Fruit fly (Drosophila melanogaster): ENCODE measurements around the gene CG15167.

The CG15167 gene

dm6 chr2L:18702721-18703488 lies 37.3 kb upstream of the CG15167 start, which contains the start of the genes CG10376 and CG10343 (continued):
- TF ChIP-seq lola (GFP tag; optimal IDR thresholded peaks at IDR 0.05) (peak in 2 of 3 experiments; percentile 94 to 98), kay (GFP tag; optimal IDR thresholded peaks at IDR 0.05) (peak; percentile 86), CG8388 (GFP tag; optimal IDR thresholded peaks at IDR 0.05) (peak; percentile 85), zfh1 (GFP tag; IDR thresholded peaks at IDR 0.05) (peak; percentile 76), Poxn (GFP tag; IDR thresholded peaks at IDR 0.05) (peak; percentile 48; the same call in 1 of the 2 replicates), CG4360 (GFP tag; IDR thresholded peaks at IDR 0.05) (no peak), otp (GFP tag; IDR thresholded peaks at IDR 0.05) (0 out of 3 replicates have a peak, but pooled peaks have one; percentile 25), sim (GFP tag; IDR thresholded peaks at IDR 0.05) (0 out of 2 replicates have a peak, but pooled peaks have one; percentile 41), slou (GFP tag; optimal IDR thresholded peaks at IDR 0.05) (peak; percentile 81), da (GFP tag; optimal IDR thresholded peaks at IDR 0.05) (no peak), shn (GFP tag; optimal IDR thresholded peaks at IDR 0.05) (peak; percentile 44), CG9437 (GFP tag; optimal IDR thresholded peaks at IDR 0.05) (peak; percentile 81), NfI (GFP tag; optimal IDR thresholded peaks at IDR 0.05) (peak; percentile 86), Antp (GFP tag; optimal IDR thresholded peaks at IDR 0.05) (peak; percentile 52), CG7963 (GFP tag; IDR thresholded peaks at IDR 0.05; ENCODE audit: partially characterized antibody) (peak; percentile 67), YL-1 (GFP tag; optimal IDR thresholded peaks at IDR 0.05) (peak; percentile 54), wor (GFP tag; IDR thresholded peaks at IDR 0.05) (peak; percentile 83), odd (GFP tag; optimal IDR thresholded peaks at IDR 0.05) (peak; percentile 59), CG13296 (GFP tag; optimal IDR thresholded peaks at IDR 0.05) (peak; percentile 78), CG6765 (GFP tag; optimal IDR thresholded peaks at IDR 0.05) (peak; percentile 69), inv (GFP tag; IDR thresholded peaks at IDR 0.05; ENCODE audit: partially characterized antibody) (no peak), gcm (GFP tag; optimal IDR thresholded peaks at IDR 0.05) (peak; percentile 80), Dref (GFP tag; IDR thresholded peaks at IDR 0.05) (peak; percentile 56), CG32772 (GFP tag; IDR thresholded peaks at IDR 0.05) (no peak; the same call in none of the 2 replicates), CG11398 (GFP tag; optimal IDR thresholded peaks at IDR 0.05) (peak; percentile 11), Nf-YA (GFP tag; IDR thresholded peaks at IDR 0.05) (no peak), CG34224 (GFP tag; IDR thresholded peaks at IDR 0.05; ENCODE audit: partially characterized antibody) (no peak), tna (GFP tag; IDR thresholded peaks at IDR 0.05; ENCODE audit: partially characterized antibody) (peak; percentile 35), CG10366 (GFP tag; IDR thresholded peaks at IDR 0.05) (peak; percentile 81), gsb-n (tag; optimal IDR thresholded peaks at IDR 0.05) (peak; percentile 90), Dbx (GFP tag; IDR thresholded peaks at IDR 0.05) (peak; percentile 90), C15 (GFP tag; IDR thresholded peaks at IDR 0.05) (no peak; the same call in 2 of the 3 replicates), zen2 (GFP tag; IDR thresholded peaks at IDR 0.05; ENCODE audit: partially characterized antibody) (no peak), H2.0 (GFP tag; IDR thresholded peaks at IDR 0.05) (peak; percentile 77), Bgb (GFP tag; IDR thresholded peaks at IDR 0.05; ENCODE audit: partially characterized antibody) (peak; percentile 55; the same call in 1 of the 2 replicates), tx (GFP tag; optimal IDR thresholded peaks at IDR 0.05) (peak; percentile 27), NC2β (GFP tag; optimal IDR thresholded peaks at IDR 0.05) (peak; percentile 18), B-H2 (GFP tag; optimal IDR thresholded peaks at IDR 0.05) (peak; percentile 86), caup (GFP tag; optimal IDR thresholded peaks at IDR 0.05; ENCODE audit: severe bottlenecking) (peak; percentile 83), sima (GFP tag; optimal IDR thresholded peaks at IDR 0.05) (no peak), CG18262 (tag; optimal IDR thresholded peaks at IDR 0.05) (peak; percentile 93), CG12659 (GFP tag; optimal IDR thresholded peaks at IDR 0.05) (peak; percentile 94), Sox102F (GFP tag; optimal IDR thresholded peaks at IDR 0.05) (peak; percentile 91), twi (tag; optimal IDR thresholded peaks at IDR 0.05) (peak; percentile 90), MTF-1 (GFP tag; optimal IDR thresholded peaks at IDR 0.05; ENCODE audit: borderline replicate concordance) (no peak), CG5180 (GFP tag; optimal IDR thresholded peaks at IDR 0.05) (no peak), Max (GFP tag; optimal IDR thresholded peaks at IDR 0.05) (peak; percentile 77), MESR4 (GFP tag; optimal IDR thresholded peaks at IDR 0.05) (peak; percentile 65)
